Worm (Caenorhabditis elegans) whole organism, mixed stage, embryonic: Measurements from ENCODE around the gene F36G9.15.

Experiments
- bed-3 ChIP-seq: fragments of 200-800 bp; sonication (Bioruptor generic); optimal IDR thresholded peaks from 3 replicates; lab custom pipeline; 2018; ENCODE audit warnings: mild to moderate bottlenecking, missing genetic modification characterization, moderate library complexity, missing compliant biosample characterization
- blmp-1 ChIP-seq: fragments of 150-350 bp; optimal IDR thresholded peaks from 2 replicates; lab custom pipeline; 2014; ENCODE audit warnings: missing biosample characterization, missing genetic modification characterization
- ceh-39 ChIP-seq: fragments of 150-350 bp; optimal IDR thresholded peaks from 2 replicates; lab custom pipeline; 2014; ENCODE audit warnings: missing biosample characterization, missing genetic modification characterization
- ceh-43 ChIP-seq: fragments of 200-800 bp; sonication (Bioruptor generic); optimal IDR thresholded peaks from 2 replicates; lab custom pipeline; 2018; ENCODE audit warnings: mild to moderate bottlenecking, missing genetic modification characterization, moderate library complexity, missing compliant biosample characterization
- ceh-83 ChIP-seq: fragments of 200-800 bp; sonication (Bioruptor generic); optimal IDR thresholded peaks from 2 replicates; lab custom pipeline; 2018; ENCODE audit warnings: mild to moderate bottlenecking, missing genetic modification characterization, missing compliant biosample characterization
- ces-1 ChIP-seq: fragments of 150-350 bp; optimal IDR thresholded peaks from 2 replicates; lab custom pipeline; 2014; ENCODE audit warnings: missing biosample characterization, missing genetic modification reagents, missing genetic modification characterization
- cnd-1 ChIP-seq: fragments of 200-800 bp; sonication (Bioruptor generic); optimal IDR thresholded peaks from 2 replicates; lab custom pipeline; 2018; ENCODE audit warnings: mild to moderate bottlenecking, missing genetic modification characterization, missing compliant biosample characterization
- drap-1 ChIP-seq: fragments of 200-800 bp; sonication (Bioruptor generic); optimal IDR thresholded peaks from 3 replicates; lab custom pipeline; 2018; ENCODE audit warnings: mild to moderate bottlenecking, missing genetic modification characterization, missing compliant biosample characterization
- elt-1 ChIP-seq: sonication (generic microtip); optimal IDR thresholded peaks from 2 replicates; lab custom pipeline; 2017; ENCODE audit warnings: missing genetic modification characterization, mild to moderate bottlenecking, missing compliant biosample characterization, antibody characterized with exemption, moderate library complexity, borderline replicate concordance; ENCODE audit not compliant: insufficient read depth
- flh-1 ChIP-seq: fragments of 200-800 bp; sonication (Bioruptor generic); optimal IDR thresholded peaks from 2 replicates; lab custom pipeline; 2018; ENCODE audit warnings: mild to moderate bottlenecking, missing genetic modification characterization, moderate library complexity, missing compliant biosample characterization
- ham-2 ChIP-seq: fragments of 200-800 bp; sonication (Bioruptor generic); optimal IDR thresholded peaks from 2 replicates; lab custom pipeline; 2018; ENCODE audit warnings: mild to moderate bottlenecking, missing genetic modification characterization, missing compliant biosample characterization
- hlh-1 ChIP-seq: fragments of 150-350 bp; optimal IDR thresholded peaks from 2 replicates; lab custom pipeline; 2014; ENCODE audit warnings: missing biosample characterization, missing genetic modification reagents, missing genetic modification characterization
- lin-13 ChIP-seq: fragments of 150-350 bp; optimal IDR thresholded peaks from 2 replicates; lab custom pipeline; 2014; ENCODE audit warnings: missing biosample characterization, missing genetic modification characterization
- lin-32 ChIP-seq: fragments of 200-800 bp; sonication (Bioruptor generic); optimal IDR thresholded peaks from 2 replicates; lab custom pipeline; 2018; ENCODE audit warnings: mild to moderate bottlenecking, missing genetic modification characterization, missing compliant biosample characterization
- lsy-2 ChIP-seq: fragments of 150-350 bp; optimal IDR thresholded peaks from 2 replicates; lab custom pipeline; 2014; ENCODE audit warnings: missing biosample characterization, missing genetic modification characterization
- mab-5 ChIP-seq: fragments of 150-350 bp; optimal IDR thresholded peaks from 2 replicates; lab custom pipeline; 2014; ENCODE audit warnings: missing biosample characterization, missing genetic modification characterization
- mep-1 ChIP-seq: fragments of 150-350 bp; optimal IDR thresholded peaks from 2 replicates; lab custom pipeline; 2017; ENCODE audit warnings: missing biosample characterization, missing genetic modification reagents, missing genetic modification characterization, inconsistent platforms
- mls-2 ChIP-seq: sonication (generic microtip); optimal IDR thresholded peaks from 2 replicates; lab custom pipeline; 2016; ENCODE audit warnings: mild to moderate bottlenecking, missing genetic modification characterization, moderate library complexity, missing compliant biosample characterization
- nhr-12 ChIP-seq: fragments of 150-350 bp; optimal IDR thresholded peaks from 2 replicates; lab custom pipeline; 2014; ENCODE audit warnings: missing biosample characterization, missing genetic modification characterization
- nhr-2 ChIP-seq: fragments of 150-350 bp; optimal IDR thresholded peaks from 2 replicates; lab custom pipeline; 2014; ENCODE audit warnings: missing biosample characterization, missing genetic modification characterization
- nhr-237 ChIP-seq: fragments of 150-350 bp; optimal IDR thresholded peaks from 2 replicates; lab custom pipeline; 2014; ENCODE audit warnings: missing biosample characterization, missing genetic modification characterization
- nhr-28 ChIP-seq: fragments of 150-350 bp; optimal IDR thresholded peaks from 2 replicates; lab custom pipeline; 2014; ENCODE audit warnings: missing biosample characterization, missing genetic modification characterization
- nhr-76 ChIP-seq: sonication (generic microtip); optimal IDR thresholded peaks from 2 replicates; lab custom pipeline; 2017; ENCODE audit warnings: missing biosample characterization, missing genetic modification characterization
- pha-4 ChIP-seq: fragments of 150-350 bp; optimal IDR thresholded peaks from 2 replicates; lab custom pipeline; 2018; ENCODE audit warnings: missing biosample characterization, missing genetic modification reagents, missing genetic modification characterization
- sem-2 ChIP-seq: fragments of 200-800 bp; sonication (Bioruptor generic); optimal IDR thresholded peaks from 2 replicates; lab custom pipeline; 2018; ENCODE audit warnings: mild to moderate bottlenecking, missing genetic modification characterization, missing compliant biosample characterization
- snpc-4 ChIP-seq: fragments of 150-350 bp; optimal IDR thresholded peaks from 2 replicates; lab custom pipeline; 2014; ENCODE audit warnings: missing biosample characterization, missing genetic modification characterization
- sptf-1 ChIP-seq: sonication (generic microtip); optimal IDR thresholded peaks from 2 replicates; lab custom pipeline; 2017; ENCODE audit warnings: mild to moderate bottlenecking, missing genetic modification characterization, moderate library complexity, missing compliant biosample characterization
- tbx-8 ChIP-seq: fragments of 200-800 bp; sonication (Bioruptor generic); optimal IDR thresholded peaks from 2 replicates; lab custom pipeline; 2018; ENCODE audit warnings: mild to moderate bottlenecking, missing genetic modification characterization, moderate library complexity, missing compliant biosample characterization
- unc-39 ChIP-seq: fragments of 150-350 bp; optimal IDR thresholded peaks from 2 replicates; lab custom pipeline; 2014; ENCODE audit warnings: missing biosample characterization, missing genetic modification characterization
- unc-62 ChIP-seq: fragments of 150-350 bp; optimal IDR thresholded peaks from 2 replicates; lab custom pipeline; 2014; ENCODE audit warnings: missing biosample characterization, missing genetic modification reagents, missing genetic modification characterization
- zip-8 ChIP-seq: fragments of 150-350 bp; optimal IDR thresholded peaks from 2 replicates; lab custom pipeline; 2014; ENCODE audit warnings: missing biosample characterization, missing genetic modification characterization
- ztf-11 ChIP-seq: fragments of 150-350 bp; optimal IDR thresholded peaks from 2 replicates; lab custom pipeline; 2014; ENCODE audit warnings: missing biosample characterization, missing genetic modification characterization

Gene F36G9.15

DNA sequence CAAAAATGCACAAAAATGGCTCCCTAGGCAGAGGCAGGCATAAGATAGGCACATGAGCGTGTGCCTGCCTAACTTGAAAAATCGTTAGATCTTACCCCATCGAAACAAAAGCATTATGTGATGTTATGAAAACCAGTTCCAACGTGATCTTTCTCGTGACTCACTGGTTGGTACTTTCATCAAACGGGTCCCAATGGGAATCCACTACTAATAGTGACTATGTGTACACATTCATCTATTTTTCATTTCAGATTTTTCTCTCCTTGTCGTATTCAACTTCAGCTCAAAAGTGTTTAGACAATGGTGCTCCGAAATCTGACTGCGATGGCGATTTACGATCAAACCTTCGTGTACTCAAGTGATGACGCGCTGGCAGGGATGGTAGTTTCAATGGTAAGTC lies 29.7 kb upstream of the F36G9.15 start, which contains the start of gene srx-43:
TSS of gene srx-43 (plus strand) at position 301 of the 400 bp plus-strand sequence.
- TF ChIP-seq unc-62 (no peak), hlh-1 (tag; lab: Kevin White, UChicago) (no peak), cnd-1 (tag; lab: Kevin White, UChicago) (no peak), bed-3 (GFP tag; lab: Kevin White, UChicago) (no peak)

DNA sequence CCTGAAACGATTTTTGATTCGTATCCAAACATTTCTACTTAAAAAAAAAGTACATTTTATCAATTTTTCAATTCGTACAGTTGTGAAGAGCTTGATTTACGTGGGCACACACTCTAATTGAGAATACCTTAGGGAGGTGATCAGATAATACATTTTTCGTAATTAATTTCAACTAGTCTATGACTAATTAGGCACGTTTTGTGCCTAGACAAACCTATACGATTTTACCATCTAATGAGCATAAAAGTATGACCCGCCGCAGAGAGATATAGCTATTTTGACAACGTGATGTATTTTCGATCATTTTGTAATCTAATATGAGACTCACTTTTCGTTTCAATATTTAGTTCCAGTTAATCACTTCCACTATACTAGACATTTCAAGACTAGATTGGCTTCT lies 29.0 kb upstream of the F36G9.15 start:
- TF ChIP-seq lin-13 (no peak), cnd-1 (tag; lab: Kevin White, UChicago) (no peak), ceh-43 (GFP tag; lab: Kevin White, UChicago) (no peak), mep-1 (tag; lab: Kevin White, UChicago) (no peak), ham-2 (GFP tag; lab: Kevin White, UChicago) (no peak), lsy-2 (no peak), nhr-2 (no peak), mab-5 (no peak), unc-39 (no peak), unc-62 (no peak), snpc-4 (no peak), ces-1 (GFP tag; lab: Kevin White, UChicago) (no peak)

DNA sequence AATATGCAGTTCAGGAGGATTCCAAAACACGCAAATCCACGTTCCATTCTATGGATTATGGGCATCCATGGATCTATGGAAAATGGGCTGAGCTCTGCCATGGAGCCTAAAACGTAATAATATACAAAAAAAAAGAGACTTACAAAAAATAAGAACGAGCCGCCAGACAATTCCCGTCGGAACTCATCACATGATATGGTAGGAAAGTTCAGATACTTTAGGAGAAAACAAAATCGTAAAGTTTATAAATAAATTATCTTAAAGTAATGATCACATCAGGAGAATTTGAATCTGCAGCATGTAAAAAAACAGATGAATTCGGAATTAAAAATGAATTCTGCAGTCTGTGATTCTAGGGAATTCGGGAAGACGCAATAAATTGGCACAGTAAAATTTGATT lies 27.7 kb upstream of the F36G9.15 start, which contains the start of gene str-232:
TSS of gene str-232 (minus strand) at position 101 of the 400 bp plus-strand sequence.
- TF ChIP-seq unc-62 (no peak), ces-1 (GFP tag; lab: Kevin White, UChicago) (no peak), lin-13 (no peak), snpc-4 (no peak), nhr-12 (no peak), nhr-28 (tag; lab: Kevin White, UChicago) (no peak), sem-2 (GFP tag; lab: Kevin White, UChicago) (no peak), mab-5 (no peak), blmp-1 (tag; lab: Kevin White, UChicago) (no peak), sptf-1 (tag; lab: Kevin White, UChicago) (no peak), pha-4 (tag; lab: Kevin White, UChicago) (no peak)

DNA sequence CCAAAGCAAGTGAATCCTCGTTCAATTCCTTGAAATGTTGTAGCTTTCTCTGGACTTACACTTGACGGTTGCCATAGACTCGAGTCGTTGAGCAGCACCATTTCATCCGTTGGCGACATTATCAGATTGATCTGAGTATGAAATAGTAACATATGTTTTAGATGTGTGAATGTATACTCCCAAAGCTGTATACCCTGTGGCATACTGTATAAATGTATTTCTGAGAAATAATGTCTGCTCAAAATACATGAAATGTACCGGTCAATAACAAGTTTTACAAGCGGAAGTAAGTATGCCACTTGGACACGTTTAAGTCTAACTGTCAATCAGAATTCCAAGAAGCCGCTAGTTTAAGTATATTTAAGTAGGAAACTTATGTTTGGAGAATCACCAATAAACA lies 21.6 kb upstream of the F36G9.15 start, which contains the start of gene str-233:
TSS of gene str-233 (minus strand) at position 101 of the 400 bp plus-strand sequence.
- TF ChIP-seq drap-1, result no peak
- TF ChIP-seq nhr-2, result no peak
- TF ChIP-seq ham-2 (GFP tag; lab: Kevin White, UChicago), result no peak
- TF ChIP-seq flh-1, result no peak
- TF ChIP-seq nhr-28 (tag; lab: Kevin White, UChicago), result no peak
- no peak for TF ChIP-seq bed-3 (GFP tag; lab: Kevin White, UChicago)
- TF ChIP-seq nhr-76 (tag; lab: Kevin White, UChicago), result no peak
- no peak for TF ChIP-seq tbx-8
- TF ChIP-seq cnd-1 (tag; lab: Kevin White, UChicago), result no peak
- TF ChIP-seq unc-62, result no peak
- no peak for TF ChIP-seq elt-1 (tag; lab: Kevin White, UChicago)
- no peak for TF ChIP-seq mep-1 (tag; lab: Kevin White, UChicago)
- TF ChIP-seq nhr-237 (tag; lab: Kevin White, UChicago), result no peak
- TF ChIP-seq unc-39, result no peak
- TF ChIP-seq ztf-11 (tag; lab: Kevin White, UChicago), result no peak
- no peak for TF ChIP-seq pha-4 (tag; lab: Kevin White, UChicago)
- TF ChIP-seq sem-2 (GFP tag; lab: Kevin White, UChicago), result no peak
- TF ChIP-seq blmp-1 (tag; lab: Kevin White, UChicago), result no peak
- no peak for TF ChIP-seq lin-13
- no peak for TF ChIP-seq ceh-83 (GFP tag; lab: Kevin White, UChicago)

DNA sequence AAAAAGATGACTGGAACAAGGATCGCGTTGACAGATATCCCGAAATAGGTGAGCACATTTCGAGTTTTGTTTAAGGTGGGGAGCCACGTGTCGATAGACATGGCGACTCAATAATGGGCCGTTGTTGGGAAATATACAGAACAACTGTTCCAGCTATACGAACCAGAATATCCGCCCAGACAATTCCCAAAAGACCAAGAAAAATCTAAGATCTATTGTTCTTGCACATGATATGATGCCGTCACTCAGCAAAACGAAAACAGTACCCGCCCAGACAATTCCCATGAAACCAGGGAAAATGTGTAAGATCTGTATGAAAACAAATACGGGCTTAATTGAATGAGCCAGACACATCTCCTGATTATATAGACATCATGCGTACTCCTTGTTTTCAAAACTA lies 19.5 kb upstream of the F36G9.15 start, which contains the start of gene str-231:
TSS of gene str-231 (minus strand) at position 101 of the 400 bp plus-strand sequence.
- TF ChIP-seq zip-8 (tag; lab: Kevin White, UChicago) (no peak), nhr-76 (tag; lab: Kevin White, UChicago) (no peak), bed-3 (GFP tag; lab: Kevin White, UChicago) (no peak), ceh-43 (GFP tag; lab: Kevin White, UChicago) (no peak), unc-62 (no peak), lin-32 (no peak), lsy-2 (no peak), mls-2 (tag; lab: Kevin White, UChicago) (no peak), tbx-8 (no peak), snpc-4 (no peak), hlh-1 (tag; lab: Kevin White, UChicago) (no peak), mab-5 (no peak), nhr-2 (no peak), ceh-39 (tag; lab: Kevin White, UChicago) (no peak), ces-1 (GFP tag; lab: Kevin White, UChicago) (no peak), sem-2 (GFP tag; lab: Kevin White, UChicago) (no peak), nhr-237 (tag; lab: Kevin White, UChicago) (no peak), pha-4 (tag; lab: Kevin White, UChicago) (no peak)
